Fruit fly (Drosophila melanogaster) whole organism, embryonic: ENCODE results near the gene fzo.

Experiments used
- Antp ChIP-seq: fragments of 200-800 bp; sonication (Bioruptor generic); optimal IDR thresholded peaks from 3 replicates; lab custom pipeline; 2016; ENCODE audit warnings: missing biosample characterization, missing genetic modification characterization
- Bdp1 ChIP-seq: fragments of 200-800 bp; sonication (Bioruptor generic); optimal IDR thresholded peaks from 3 replicates; lab custom pipeline; 2016; ENCODE audit warnings: missing biosample characterization, missing genetic modification characterization
- CG10543 ChIP-seq: fragments of 200-800 bp; sonication (Bioruptor generic); optimal IDR thresholded peaks from 3 replicates; lab custom pipeline; 2017; ENCODE audit warnings: missing biosample characterization, mild to moderate bottlenecking, missing genetic modification characterization, moderate library complexity
- CG11695 ChIP-seq: fragments of 200-800 bp; sonication (Bioruptor generic); IDR thresholded peaks from 3 replicates; pipeline ENCODE4 v1.3.6; 2022; ENCODE audit warnings: missing biosample characterization, missing genetic modification characterization
- CG12236 ChIP-seq: fragments of 200-800 bp; sonication (Bioruptor generic); optimal IDR thresholded peaks from 2 replicates; lab custom pipeline; 2016; ENCODE audit warnings: missing biosample characterization, missing genetic modification characterization
- CG1233 ChIP-seq: fragments of 200-800 bp; sonication (Bioruptor generic); optimal IDR thresholded peaks from 4 replicates; lab custom pipeline; 2018; ENCODE audit warnings: missing biosample characterization, mild to moderate bottlenecking, missing genetic modification characterization
- CG12659 ChIP-seq: fragments of 200-800 bp; sonication (Bioruptor generic); optimal IDR thresholded peaks from 3 replicates; lab custom pipeline; 2017; ENCODE audit warnings: mild to moderate bottlenecking, missing biosample characterization, missing genetic modification reagents, missing genetic modification characterization
- CG14441 ChIP-seq: fragments of 200-800 bp; sonication (Bioruptor generic); IDR thresholded peaks from 2 replicates; pipeline ENCODE4 v1.3.6; 2022; ENCODE audit warnings: missing biosample characterization, missing genetic modification characterization
- CG2712 ChIP-seq: fragments of 200-800 bp; optimal IDR thresholded peaks from 3 replicates; lab custom pipeline; 2019; ENCODE audit warnings: missing biosample characterization, mild to moderate bottlenecking, missing genetic modification characterization, moderate library complexity
- CG34224 ChIP-seq: fragments of 200-800 bp; sonication (Bioruptor generic); IDR thresholded peaks from 3 replicates; pipeline ENCODE4 v1.3.6; 2022; ENCODE audit warnings: missing biosample characterization, missing genetic modification characterization; ENCODE audit not compliant: partially characterized antibody
- CG34376 ChIP-seq: fragments of 200-800 bp; sonication (Bioruptor generic); optimal IDR thresholded peaks from 2 replicates; lab custom pipeline; 2018; ENCODE audit warnings: missing biosample characterization, mild to moderate bottlenecking, missing genetic modification characterization
- CG34422 ChIP-seq: fragments of 200-800 bp; sonication (Bioruptor generic); IDR thresholded peaks from 3 replicates; pipeline ENCODE4 v1.3.6; 2022; ENCODE audit warnings: missing biosample characterization, missing genetic modification characterization
- CG4820 ChIP-seq: fragments of 200-800 bp; sonication (Bioruptor generic); optimal IDR thresholded peaks from 3 replicates; lab custom pipeline; 2016; ENCODE audit warnings: missing biosample characterization, missing genetic modification characterization
- CG6254 ChIP-seq: fragments of 200-800 bp; sonication (Bioruptor generic); optimal IDR thresholded peaks from 3 replicates; lab custom pipeline; 2017; ENCODE audit warnings: mild to moderate bottlenecking, missing biosample characterization, missing genetic modification reagents, missing genetic modification characterization
- CG6791 ChIP-seq: fragments of 200-800 bp; sonication (Bioruptor generic); IDR thresholded peaks from 3 replicates; pipeline ENCODE4 v1.3.6; 2022; ENCODE audit warnings: missing biosample characterization, missing genetic modification characterization; ENCODE audit not compliant: partially characterized antibody
- CG7357 ChIP-seq: fragments of 200-800 bp; sonication (Bioruptor generic); IDR thresholded peaks from 3 replicates; pipeline ENCODE4 v1.3.6; 2022; ENCODE audit warnings: missing biosample characterization, missing genetic modification characterization
- CG7928 ChIP-seq: fragments of 200-800 bp; sonication (Bioruptor generic); optimal IDR thresholded peaks from 2 replicates; lab custom pipeline; 2017; ENCODE audit warnings: missing biosample characterization, mild to moderate bottlenecking, missing genetic modification characterization
- Dfd ChIP-seq, 2 experiments: fragments of >200 bp; optimal IDR thresholded peaks; 2 replicates each; lab custom pipeline; 2017; ENCODE audit warnings: missing biosample characterization in 2 of 2, missing genetic modification characterization in 2 of 2
- Dp ChIP-seq: fragments of 200-800 bp; sonication (Bioruptor generic); optimal IDR thresholded peaks from 2 replicates; lab custom pipeline; 2018; ENCODE audit warnings: missing biosample characterization, mild to moderate bottlenecking, missing genetic modification characterization, moderate library complexity
- E2f2 ChIP-seq: fragments of 200-800 bp; sonication (Bioruptor generic); IDR thresholded peaks from 2 replicates; pipeline ENCODE4 v1.3.6; 2022; ENCODE audit warnings: missing biosample characterization, missing genetic modification characterization
- Eip74EF ChIP-seq, 2 experiments: fragments of 200-800 bp in 1 of 2; fragments of >200 bp in 1 of 2; sonication (Bioruptor generic) in 1 of 2; optimal IDR thresholded peaks; 2 replicates each; lab custom pipeline; 2017 to 2019; ENCODE audit warnings: missing biosample characterization in 2 of 2, missing genetic modification characterization in 2 of 2, mild to moderate bottlenecking in 1 of 2, moderate library complexity in 1 of 2
- Hr51 ChIP-seq, 2 experiments: fragments of 200-800 bp; sonication (Bioruptor generic); optimal IDR thresholded peaks; 2 replicates in 1 of 2; 3 replicates in 1 of 2; lab custom pipeline; 2016 to 2018; ENCODE audit warnings: missing biosample characterization in 2 of 2, missing genetic modification characterization in 2 of 2, mild to moderate bottlenecking in 1 of 2, moderate library complexity in 1 of 2
- MESR4 ChIP-seq: fragments of 200-800 bp; sonication (Bioruptor generic); optimal IDR thresholded peaks from 2 replicates; lab custom pipeline; 2018; ENCODE audit warnings: missing biosample characterization, mild to moderate bottlenecking, missing genetic modification characterization, moderate library complexity
- NK7.1 ChIP-seq: fragments of 200-800 bp; sonication (Bioruptor generic); optimal IDR thresholded peaks from 3 replicates; lab custom pipeline; 2016; ENCODE audit warnings: missing biosample characterization, missing genetic modification characterization
- Ptx1 ChIP-seq: fragments of 200-800 bp; sonication (Bioruptor generic); IDR thresholded peaks from 2 replicates; pipeline ENCODE4 v1.3.6; 2022; ENCODE audit warnings: missing biosample characterization, missing genetic modification characterization
- Rfx ChIP-seq: fragments of 200-800 bp; sonication (Bioruptor generic); IDR thresholded peaks from 2 replicates; pipeline ENCODE4 v1.3.6; 2022; ENCODE audit warnings: missing biosample characterization, missing genetic modification characterization
- Taf1 ChIP-seq: fragments of 200-800 bp; sonication (Bioruptor generic); IDR thresholded peaks from 2 replicates; pipeline ENCODE4 v1.3.6; 2022; ENCODE audit warnings: missing biosample characterization, missing genetic modification characterization
- ab ChIP-seq: fragments of 200-800 bp; sonication (Bioruptor generic); optimal IDR thresholded peaks from 2 replicates; lab custom pipeline; 2016; ENCODE audit warnings: missing biosample characterization, missing genetic modification characterization
- ac ChIP-seq: fragments of 200-800 bp; sonication (Bioruptor generic); optimal IDR thresholded peaks from 3 replicates; lab custom pipeline; 2017; ENCODE audit warnings: missing biosample characterization, mild to moderate bottlenecking, missing genetic modification characterization
- br ChIP-seq: fragments of >200 bp; optimal IDR thresholded peaks from 2 replicates; lab custom pipeline; 2017
- caup ChIP-seq: fragments of 200-800 bp; sonication (Bioruptor generic); optimal IDR thresholded peaks from 3 replicates; lab custom pipeline; 2017; ENCODE audit warnings: missing biosample characterization, mild to moderate bottlenecking, missing genetic modification characterization, moderate library complexity; ENCODE audit not compliant: severe bottlenecking
- cg ChIP-seq: fragments of 200-800 bp; sonication (Bioruptor generic); optimal IDR thresholded peaks from 3 replicates; lab custom pipeline; 2019; ENCODE audit warnings: missing biosample characterization, mild to moderate bottlenecking, missing genetic modification characterization, moderate library complexity
- crp ChIP-seq, 2 experiments: fragments of 200-800 bp; sonication (Bioruptor generic); optimal IDR thresholded peaks; 2 replicates in 1 of 2; 3 replicates in 1 of 2; lab custom pipeline; 2017; ENCODE audit warnings: missing biosample characterization in 2 of 2, missing genetic modification characterization in 2 of 2, mild to moderate bottlenecking in 1 of 2, moderate library complexity in 1 of 2
- fd102C ChIP-seq: fragments of 200-800 bp; sonication (Bioruptor generic); optimal IDR thresholded peaks from 2 replicates; lab custom pipeline; 2018; ENCODE audit warnings: missing biosample characterization, mild to moderate bottlenecking, missing genetic modification characterization, moderate library complexity
- gce ChIP-seq: fragments of 200-800 bp; sonication (Bioruptor generic); IDR thresholded peaks from 3 replicates; pipeline ENCODE4 v1.3.6; 2022; ENCODE audit warnings: missing biosample characterization, missing genetic modification characterization
- gem ChIP-seq: fragments of 200-800 bp; sonication (Bioruptor generic); optimal IDR thresholded peaks from 2 replicates; lab custom pipeline; 2019; ENCODE audit warnings: missing biosample characterization, mild to moderate bottlenecking, missing genetic modification characterization, moderate library complexity
- grn ChIP-seq: fragments of 200-800 bp; sonication (Bioruptor generic); optimal IDR thresholded peaks from 3 replicates; lab custom pipeline; 2017; ENCODE audit warnings: missing biosample characterization, missing genetic modification characterization
- ind ChIP-seq: fragments of 200-800 bp; sonication (Bioruptor generic); optimal IDR thresholded peaks from 3 replicates; lab custom pipeline; 2016; ENCODE audit warnings: missing biosample characterization, missing genetic modification characterization
- jigr1 ChIP-seq: fragments of 200-800 bp; sonication (Bioruptor generic); IDR thresholded peaks from 3 replicates; pipeline ENCODE4 v1.3.6; 2022; ENCODE audit warnings: missing biosample characterization, missing genetic modification characterization
- lilli ChIP-seq: fragments of 200-800 bp; sonication (Bioruptor generic); optimal IDR thresholded peaks from 3 replicates; lab custom pipeline; 2016; ENCODE audit warnings: missing biosample characterization, missing genetic modification characterization
- lmd ChIP-seq: fragments of 200-800 bp; sonication (Bioruptor generic); IDR thresholded peaks from 2 replicates; pipeline ENCODE4 v1.3.6; 2022; ENCODE audit warnings: missing biosample characterization, missing genetic modification characterization
- pan ChIP-seq, 4 experiments: fragments of >200 bp in 3 of 4; fragments of 200-800 bp in 1 of 4; sonication (Bioruptor generic) in 1 of 4; optimal IDR thresholded peaks in 3 of 4; IDR thresholded peaks in 1 of 4; 2 replicates each; pipeline versions ENCODE4 v1.3.6 to Lab custom; 2017 to 2022; ENCODE audit warnings: missing biosample characterization in 2 of 4, missing genetic modification characterization in 2 of 4, mixed read lengths in 1 of 4
- pita ChIP-seq: fragments of 200-800 bp; sonication (Bioruptor generic); optimal IDR thresholded peaks from 2 replicates; lab custom pipeline; 2017; ENCODE audit warnings: missing biosample characterization, mild to moderate bottlenecking, missing genetic modification characterization
- pros ChIP-seq: fragments of 200-800 bp; sonication (Bioruptor generic); optimal IDR thresholded peaks from 3 replicates; lab custom pipeline; 2019; ENCODE audit warnings: missing biosample characterization, mild to moderate bottlenecking, missing genetic modification characterization, moderate library complexity
- pzg ChIP-seq: fragments of 200-800 bp; sonication (Bioruptor generic); optimal IDR thresholded peaks from 3 replicates; lab custom pipeline; 2018; ENCODE audit warnings: missing biosample characterization, mild to moderate bottlenecking, missing genetic modification characterization, moderate library complexity
- repo ChIP-seq: fragments of 200-800 bp; sonication (Bioruptor generic); optimal IDR thresholded peaks from 2 replicates; lab custom pipeline; 2016; ENCODE audit warnings: missing biosample characterization, missing genetic modification characterization
- sc ChIP-seq, 3 experiments: fragments of >200 bp in 2 of 3; fragments of 200-800 bp in 1 of 3; sonication (Bioruptor generic) in 1 of 3; optimal IDR thresholded peaks; 2 replicates in 2 of 3; 3 replicates in 1 of 3; lab custom pipeline; 2017; ENCODE audit warnings: mild to moderate bottlenecking in 1 of 3, missing biosample characterization in 1 of 3, missing genetic modification characterization in 1 of 3, missing genetic modification reagents in 1 of 3
- sob ChIP-seq: fragments of 200-800 bp; sonication (Bioruptor generic); IDR thresholded peaks from 2 replicates; pipeline ENCODE4 v1.3.6; 2022; ENCODE audit warnings: missing biosample characterization, missing genetic modification characterization
- sug ChIP-seq: fragments of 200-800 bp; optimal IDR thresholded peaks from 2 replicates; lab custom pipeline; 2019; ENCODE audit warnings: missing biosample characterization, mild to moderate bottlenecking, missing genetic modification characterization, moderate library complexity

fzo gene

dm6 chr3R:23211745-23212254 lies 8.0 kb upstream of the fzo start (continued):
- TF ChIP-seq cg (GFP tag; lab: Kevin White, UChicago) (peak; percentile 32), Dp (GFP tag; lab: Kevin White, UChicago) (no peak), CG34422 (GFP tag; lab: Robert Waterston, UW) (no peak), gem (tag; lab: Kevin White, UChicago) (peak; percentile 79), pan (optimal IDR thresholded peaks at IDR 0.05; lab: Kevin White, UChicago) (no peak), pan (GFP tag; optimal IDR thresholded peaks at IDR 0.05 in 1 of 2, IDR thresholded peaks at IDR 0.05 in 1 of 2) (peak in 1 of 2 experiments; percentile 15), gce (GFP tag; lab: Robert Waterston, UW) (no peak), CG7928 (GFP tag; lab: Kevin White, UChicago) (no peak), CG12659 (peak; percentile 21), Antp (GFP tag; lab: Kevin White, UChicago) (no peak), Dfd (GFP tag; optimal IDR thresholded peaks at IDR 0.05; lab: Kevin White, UChicago) (no peak), CG10543 (GFP tag; lab: Kevin White, UChicago) (peak; percentile 43), br (lab: Kevin White, UChicago) (no peak), CG1233 (GFP tag; lab: Kevin White, UChicago) (peak; percentile 9), CG6254 (GFP tag; lab: Kevin White, UChicago) (peak; percentile 53), CG34224 (GFP tag; lab: Robert Waterston, UW) (no peak), caup (GFP tag; lab: Kevin White, UChicago) (peak; percentile 15), grn (GFP tag; lab: Kevin White, UChicago) (no peak), CG12236 (GFP tag; lab: Kevin White, UChicago) (no peak), CG14441 (GFP tag; lab: Robert Waterston, UW) (no peak), pzg (GFP tag; lab: Kevin White, UChicago) (no peak), Ptx1 (GFP tag; lab: Robert Waterston, UW) (peak; percentile 31; the same call in 1 of the 2 replicates), sug (tag; lab: Kevin White, UChicago) (peak; percentile 45), CG34376 (GFP tag; lab: Kevin White, UChicago) (peak; percentile 5), sc (optimal IDR thresholded peaks at IDR 0.05; lab: Kevin White, UChicago) (no peak), sc (GFP tag; optimal IDR thresholded peaks at IDR 0.05; lab: Kevin White, UChicago) (no peak), pita (no peak), sob (GFP tag; lab: Robert Waterston, UW) (peak; percentile 59; the same call in 1 of the 2 replicates), NK7.1 (GFP tag; lab: Kevin White, UChicago) (no peak), fd102C (no peak), CG7357 (GFP tag; lab: Robert Waterston, UW) (no peak), CG6791 (GFP tag; lab: Robert Waterston, UW) (no peak), repo (GFP tag; lab: Kevin White, UChicago) (no peak), Eip74EF (GFP tag; optimal IDR thresholded peaks at IDR 0.05; lab: Kevin White, UChicago) (peak in 1 of 2 experiments; percentile 53), lmd (GFP tag; lab: Robert Waterston, UW) (peak; percentile 42; the same call in 1 of the 2 replicates), crp (GFP tag; optimal IDR thresholded peaks at IDR 0.05; lab: Kevin White, UChicago) (no peak), E2f2 (GFP tag; lab: Robert Waterston, UW) (peak; percentile 41; the same call in 1 of the 2 replicates), ab (GFP tag; lab: Kevin White, UChicago) (no peak), Bdp1 (no peak), lilli (GFP tag; lab: Kevin White, UChicago) (peak; percentile 54), Hr51 (GFP tag; optimal IDR thresholded peaks at IDR 0.05; lab: Kevin White, UChicago) (peak in 1 of 2 experiments; percentile 40), pros (GFP tag; lab: Kevin White, UChicago) (no peak), CG2712 (tag; lab: Kevin White, UChicago) (peak; percentile 72), CG11695 (GFP tag; lab: Robert Waterston, UW) (0 out of 3 replicates have a peak, but pooled peaks have one; percentile 37), jigr1 (GFP tag; lab: Robert Waterston, UW) (no peak), ac (GFP tag; lab: Kevin White, UChicago) (no peak), MESR4 (GFP tag; lab: Kevin White, UChicago) (no peak), Taf1 (GFP tag; lab: Robert Waterston, UW) (no peak), CG4820 (GFP tag; lab: Kevin White, UChicago) (peak; percentile 27), ind (GFP tag; lab: Kevin White, UChicago) (peak; percentile 41), Rfx (GFP tag; lab: Robert Waterston, UW) (peak; percentile 52)
